Fruit fly (Drosophila melanogaster): ENCODE measurements around the gene CG46448.

CG46448 gene

DNA sequence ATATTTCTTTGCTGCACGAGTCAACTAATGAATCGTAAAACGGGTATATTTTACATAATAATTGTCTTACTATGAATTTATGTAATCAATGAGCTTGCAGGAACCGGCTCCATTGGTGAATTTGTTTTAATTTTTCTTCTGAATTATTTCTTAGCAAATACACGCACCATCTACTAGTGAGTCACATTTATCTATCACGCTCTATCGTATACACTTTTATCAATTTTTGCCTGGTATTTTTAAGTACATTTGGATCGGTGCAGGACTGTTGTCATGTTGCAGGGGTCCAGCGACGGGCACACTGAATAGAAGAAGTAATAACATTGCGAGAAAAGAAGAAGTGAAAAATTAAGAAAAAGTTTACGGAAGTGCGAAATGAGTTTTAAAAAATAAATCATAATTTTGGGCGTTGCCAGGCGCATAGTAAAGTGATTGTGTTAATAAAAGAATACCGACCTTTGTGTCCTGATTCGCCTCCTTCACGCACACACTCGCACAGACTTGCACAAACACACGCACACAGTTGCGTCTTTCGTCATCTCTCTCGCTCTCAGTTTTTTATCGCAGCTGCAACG lies 26.3 kb upstream of the CG46448 start, which contains the start of the genes Rab5 and Axud1:
Gene Rab5, minus strand, starts transcription at position 197 of the 575 bp plus-strand sequence.
Gene Axud1, plus strand, starts transcription at position 269 of the 575 bp plus-strand sequence.
- TF ChIP-seq dm (GFP tag; optimal IDR thresholded peaks at IDR 0.05): peak; percentile 42
- peak; percentile 10; the same call in 1 of the 2 replicates for TF ChIP-seq CG31441 (GFP tag; IDR thresholded peaks at IDR 0.05)
- no peak for TF ChIP-seq CG5245 (GFP tag; optimal IDR thresholded peaks at IDR 0.05)
- TF ChIP-seq crc (GFP tag; optimal IDR thresholded peaks at IDR 0.05): no peak
- no peak for TF ChIP-seq CG12219 (GFP tag; optimal IDR thresholded peaks at IDR 0.05)
- peak; percentile 59 for TF ChIP-seq phol (tag; optimal IDR thresholded peaks at IDR 0.05)
- TF ChIP-seq chinmo (GFP tag; IDR thresholded peaks at IDR 0.05; ENCODE audit: partially characterized antibody): 0 out of 4 replicates have a peak, but pooled peaks have one; percentile 17
- no peak for TF ChIP-seq MTF-1 (GFP tag; optimal IDR thresholded peaks at IDR 0.05; ENCODE audit: borderline replicate concordance)
- TF ChIP-seq CG9797 (GFP tag; optimal IDR thresholded peaks at IDR 0.05): peak; percentile 92
- peak; percentile 82 for TF ChIP-seq pzg (GFP tag; optimal IDR thresholded peaks at IDR 0.05)
- TF ChIP-seq Opbp (GFP tag; IDR thresholded peaks at IDR 0.05; ENCODE audit: partially characterized antibody): no peak
- no peak for TF ChIP-seq amos (GFP tag; IDR thresholded peaks at IDR 0.05; ENCODE audit: partially characterized antibody)
- TF ChIP-seq CG10979 (tag; optimal IDR thresholded peaks at IDR 0.05): no peak
- TF ChIP-seq CG10209 (GFP tag; optimal IDR thresholded peaks at IDR 0.05): no peak
- TF ChIP-seq pfk (GFP tag; optimal IDR thresholded peaks at IDR 0.05): no peak
- no peak for TF ChIP-seq fru (optimal IDR thresholded peaks at IDR 0.05)
- TF ChIP-seq Nf-YC (tag; optimal IDR thresholded peaks at IDR 0.05): peak; percentile 38
- peak; percentile 64 for TF ChIP-seq Med (GFP tag)
- no peak for TF ChIP-seq Doc3 (GFP tag; IDR thresholded peaks at IDR 0.05; ENCODE audit: partially characterized antibody)
- no peak for TF ChIP-seq Deaf1 (tag; optimal IDR thresholded peaks at IDR 0.05)
- no peak for TF ChIP-seq CG6683 (GFP tag; optimal IDR thresholded peaks at IDR 0.05)
- no peak for TF ChIP-seq CG15269 (tag; optimal IDR thresholded peaks at IDR 0.05)
- TF ChIP-seq Chrac-16 (GFP tag; optimal IDR thresholded peaks at IDR 0.05): no peak
- no peak for TF ChIP-seq ara (GFP tag; IDR thresholded peaks at IDR 0.05)
- peak; percentile 41 for TF ChIP-seq CG15601 (tag; optimal IDR thresholded peaks at IDR 0.05)
- TF ChIP-seq CG8290 (GFP tag; optimal IDR thresholded peaks at IDR 0.05): no peak
- TF ChIP-seq CG8290 (tag; optimal IDR thresholded peaks at IDR 0.05): peak in 1 of 2 experiments; percentile 17
- TF ChIP-seq CG12769 (tag; optimal IDR thresholded peaks at IDR 0.05): no peak
- no peak for TF ChIP-seq jing (GFP tag; optimal IDR thresholded peaks at IDR 0.05)
- no peak for TF ChIP-seq lilli (GFP tag; optimal IDR thresholded peaks at IDR 0.05)
- TF ChIP-seq CG17912 (GFP tag; optimal IDR thresholded peaks at IDR 0.05): no peak
- no peak for TF ChIP-seq Hr3 (GFP tag; optimal IDR thresholded peaks at IDR 0.05)
- TF ChIP-seq nmo (GFP tag; optimal IDR thresholded peaks at IDR 0.05): peak; percentile 65
- TF ChIP-seq ci (GFP tag; IDR thresholded peaks at IDR 0.05): 0 out of 3 replicates have a peak, but pooled peaks have one; percentile 36
- no peak for TF ChIP-seq CG6791 (GFP tag; IDR thresholded peaks at IDR 0.05; ENCODE audit: partially characterized antibody)
- TF ChIP-seq CG7963 (GFP tag; IDR thresholded peaks at IDR 0.05; ENCODE audit: partially characterized antibody): no peak
- peak; percentile 42 for TF ChIP-seq CG33213 (GFP tag; optimal IDR thresholded peaks at IDR 0.05)
- no peak for TF ChIP-seq CG18599 (GFP tag; optimal IDR thresholded peaks at IDR 0.05)
- TF ChIP-seq pita (GFP tag; optimal IDR thresholded peaks at IDR 0.05): peak; percentile 74
- no peak for TF ChIP-seq CG2120 (GFP tag; optimal IDR thresholded peaks at IDR 0.05)
- peak; percentile 37 for TF ChIP-seq CTCF (GFP tag; optimal IDR thresholded peaks at IDR 0.05)
- TF ChIP-seq CG10543 (GFP tag; optimal IDR thresholded peaks at IDR 0.05): no peak
- no peak for TF ChIP-seq CG4424 (GFP tag; optimal IDR thresholded peaks at IDR 0.05)
- peak; percentile 30; the same call in 1 of the 2 replicates for TF ChIP-seq CG13287 (GFP tag; IDR thresholded peaks at IDR 0.05; ENCODE audit: partially characterized antibody)
- TF ChIP-seq sisA (GFP tag; IDR thresholded peaks at IDR 0.05): no peak
- no peak for TF ChIP-seq pum (GFP tag; optimal IDR thresholded peaks at IDR 0.05)
- no peak for TF ChIP-seq Fer2 (tag; optimal IDR thresholded peaks at IDR 0.05)
- peak; percentile 47 for TF ChIP-seq CG1603 (tag; optimal IDR thresholded peaks at IDR 0.05)
- TF ChIP-seq fu2 (GFP tag; optimal IDR thresholded peaks at IDR 0.05): no peak
- no peak for TF ChIP-seq CG2875 (GFP tag; optimal IDR thresholded peaks at IDR 0.05)

Data from whole organism, embryonic.